Fruit fly (Drosophila melanogaster): ENCODE results near the gene CG31391.

CG31391 gene

DNA sequence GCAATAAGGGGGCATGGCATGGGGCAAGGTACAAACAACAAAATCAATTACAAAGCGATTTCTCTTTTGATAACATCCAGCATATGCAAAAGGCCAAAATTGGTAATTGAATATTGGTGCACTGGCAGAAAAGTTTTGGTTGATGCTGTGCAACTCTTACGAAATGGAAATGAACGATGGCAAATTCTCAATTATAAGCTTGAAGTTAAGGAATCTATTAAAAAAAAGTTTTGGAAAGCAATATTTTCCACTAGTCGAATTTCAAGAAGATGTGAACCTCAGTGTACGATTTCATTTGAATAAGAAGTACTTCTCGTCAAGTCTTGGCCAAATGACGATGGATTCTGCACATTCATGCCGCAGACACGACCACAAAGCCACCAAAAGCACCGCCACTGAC is 48.9 kb downstream of the CG31391 start (continued):
- no peak for TF ChIP-seq caup (GFP tag; optimal IDR thresholded peaks at IDR 0.05; ENCODE audit: severe bottlenecking)
- TF ChIP-seq Opbp (GFP tag; IDR thresholded peaks at IDR 0.05; ENCODE audit: partially characterized antibody) = no peak
- no peak for TF ChIP-seq al (GFP tag; IDR thresholded peaks at IDR 0.05)
- no peak for TF ChIP-seq H2.0 (GFP tag; IDR thresholded peaks at IDR 0.05)
- peak; percentile 26 for TF ChIP-seq CG8388 (GFP tag; optimal IDR thresholded peaks at IDR 0.05)
- TF ChIP-seq CG4707 (GFP tag; optimal IDR thresholded peaks at IDR 0.05) = no peak
- no peak for TF ChIP-seq E2f2 (GFP tag; IDR thresholded peaks at IDR 0.05)
- TF ChIP-seq insv (GFP tag; optimal IDR thresholded peaks at IDR 0.05) = no peak
- no peak for TF ChIP-seq CG33557 (GFP tag; optimal IDR thresholded peaks at IDR 0.05)
- TF ChIP-seq peb (GFP tag; IDR thresholded peaks at IDR 0.05) = no peak
- TF ChIP-seq CG4404 (GFP tag; IDR thresholded peaks at IDR 0.05) = 0 out of 2 replicates have a peak, but pooled peaks have one; percentile 8
- TF ChIP-seq Myb (GFP tag; optimal IDR thresholded peaks at IDR 0.05) = no peak
- TF ChIP-seq CG15696 (tag; optimal IDR thresholded peaks at IDR 0.05) = no peak
- TF ChIP-seq her (GFP tag; optimal IDR thresholded peaks at IDR 0.05) = no peak
- no peak for TF ChIP-seq toy (GFP tag; IDR thresholded peaks at IDR 0.05)
- TF ChIP-seq zfh1 (GFP tag; IDR thresholded peaks at IDR 0.05) = peak; percentile 66; the same call in 2 of the 3 replicates
- TF ChIP-seq Oli (tag; optimal IDR thresholded peaks at IDR 0.05) = no peak
- TF ChIP-seq p53 (GFP tag; optimal IDR thresholded peaks at IDR 0.05) = no peak
- TF ChIP-seq ap (GFP tag; IDR thresholded peaks at IDR 0.05) = no peak
- peak; percentile 21 for TF ChIP-seq lab (GFP tag; optimal IDR thresholded peaks at IDR 0.05)
- TF ChIP-seq Sin3A (optimal IDR thresholded peaks at IDR 0.05) = no peak
- peak; percentile 21 for TF ChIP-seq Ssrp (tag; optimal IDR thresholded peaks at IDR 0.05)
- peak; percentile 24; the same call in 1 of the 2 replicates for TF ChIP-seq CG10366 (GFP tag; IDR thresholded peaks at IDR 0.05)
- TF ChIP-seq ase (GFP tag; IDR thresholded peaks at IDR 0.05) = 0 out of 3 replicates have a peak, but pooled peaks have one; percentile 26
- TF ChIP-seq unpg (GFP tag; optimal IDR thresholded peaks at IDR 0.05) = peak; percentile 24
- TF ChIP-seq CG5180 (GFP tag; optimal IDR thresholded peaks at IDR 0.05) = no peak
- no peak for TF ChIP-seq sna (GFP tag; IDR thresholded peaks at IDR 0.05; ENCODE audit: partially characterized antibody)
- TF ChIP-seq kah (GFP tag; optimal IDR thresholded peaks at IDR 0.05) = no peak
- no peak for TF ChIP-seq CG7963 (GFP tag; IDR thresholded peaks at IDR 0.05; ENCODE audit: partially characterized antibody)
- TF ChIP-seq HmgZ (tag; optimal IDR thresholded peaks at IDR 0.05) = no peak
- no peak for TF ChIP-seq Lim3 (GFP tag; IDR thresholded peaks at IDR 0.05)
- TF ChIP-seq ab (GFP tag; optimal IDR thresholded peaks at IDR 0.05) = no peak
- TF ChIP-seq Hey (tag; optimal IDR thresholded peaks at IDR 0.05) = no peak
- TF ChIP-seq CG1233 (GFP tag; optimal IDR thresholded peaks at IDR 0.05) = no peak
- no peak for TF ChIP-seq stwl (tag; optimal IDR thresholded peaks at IDR 0.05)
- no peak for TF ChIP-seq Mrtf (GFP tag; IDR thresholded peaks at IDR 0.05)
- no peak for TF ChIP-seq sim (GFP tag; IDR thresholded peaks at IDR 0.05)
- TF ChIP-seq twi (tag; optimal IDR thresholded peaks at IDR 0.05) = no peak
- no peak for TF ChIP-seq Poxn (GFP tag; IDR thresholded peaks at IDR 0.05)
- no peak for TF ChIP-seq kay (GFP tag; optimal IDR thresholded peaks at IDR 0.05)
- no peak for TF ChIP-seq Hr3 (GFP tag; optimal IDR thresholded peaks at IDR 0.05)
- no peak for TF ChIP-seq Usf (GFP tag; optimal IDR thresholded peaks at IDR 0.05)
- TF ChIP-seq C15 (GFP tag; IDR thresholded peaks at IDR 0.05) = no peak
- TF ChIP-seq CG9797 (GFP tag; optimal IDR thresholded peaks at IDR 0.05) = no peak
- TF ChIP-seq sens (GFP tag) = peak; percentile 89
- TF ChIP-seq gem (tag; optimal IDR thresholded peaks at IDR 0.05) = peak; percentile 69
- TF ChIP-seq gsb (GFP tag; IDR thresholded peaks at IDR 0.05) = no peak
- TF ChIP-seq row (GFP tag; IDR thresholded peaks at IDR 0.05) = peak; percentile 39; the same call in 2 of the 3 replicates
- no peak for TF ChIP-seq CG10274 (GFP tag; optimal IDR thresholded peaks at IDR 0.05)
- no peak for TF ChIP-seq CG10654 (GFP tag; optimal IDR thresholded peaks at IDR 0.05)
- no peak for TF ChIP-seq croc (GFP tag; conservative IDR thresholded peaks at IDR 0.05)
- 0 out of 3 replicates have a peak, but pooled peaks have one; percentile 19 for TF ChIP-seq H15 (GFP tag; IDR thresholded peaks at IDR 0.05)

Measured in whole organism, embryonic.